Worm (Caenorhabditis elegans) whole organism, L1 larva: ENCODE data around the gene acs-2.
A peak's percentile ranks its signal among the peaks of the same experiment; 100 is the strongest.

Experiments used
- C04F5.9 ChIP-seq: sonication (generic microtip); optimal IDR thresholded peaks from 2 replicates; lab custom pipeline; 2016; ENCODE audit warnings: missing genetic modification characterization, missing compliant biosample characterization
- C16A3.4 ChIP-seq: fragments of 150-350 bp; optimal IDR thresholded peaks from 2 replicates; lab custom pipeline; 2014; ENCODE audit warnings: missing biosample characterization, missing genetic modification characterization
- F16B12.6 ChIP-seq: fragments of 150-350 bp; optimal IDR thresholded peaks from 2 replicates; lab custom pipeline; 2014; ENCODE audit warnings: missing biosample characterization, missing genetic modification characterization
- Y116A8C.19 ChIP-seq: sonication (generic microtip); optimal IDR thresholded peaks from 2 replicates; lab custom pipeline; 2016; ENCODE audit warnings: missing compliant biosample characterization, missing genetic modification characterization, borderline replicate concordance
- aha-1 ChIP-seq: fragments of 150-350 bp; optimal IDR thresholded peaks from 2 replicates; lab custom pipeline; 2014; ENCODE audit warnings: missing biosample characterization, missing genetic modification characterization
- alr-1 ChIP-seq: fragments of 200-800 bp; sonication (Bioruptor generic); optimal IDR thresholded peaks from 2 replicates; lab custom pipeline; 2018; ENCODE audit warnings: borderline replicate concordance, mild to moderate bottlenecking, missing genetic modification characterization, missing compliant biosample characterization
- blmp-1 ChIP-seq: fragments of 150-350 bp; optimal IDR thresholded peaks from 2 replicates; lab custom pipeline; 2014; ENCODE audit warnings: missing biosample characterization, missing genetic modification characterization
- ceh-8 ChIP-seq: fragments of 200-800 bp; sonication (Bioruptor generic); optimal IDR thresholded peaks from 2 replicates; lab custom pipeline; 2018; ENCODE audit warnings: mild to moderate bottlenecking, missing genetic modification characterization, moderate library complexity, missing compliant biosample characterization
- ceh-82 ChIP-seq, 3 experiments: fragments of 150-350 bp in 1 of 3; sonication (generic microtip) in 2 of 3; optimal IDR thresholded peaks; 2 replicates each; lab custom pipeline; 2014 to 2017; ENCODE audit warnings: missing biosample characterization in 3 of 3, missing genetic modification characterization in 3 of 3
- ceh-88 ChIP-seq: fragments of 200-800 bp; sonication (Bioruptor generic); IDR thresholded peaks from 2 replicates; pipeline ENCODE4 v1.3.6; 2022; ENCODE audit warnings: missing genetic modification characterization, missing compliant biosample characterization
- ceh-90 ChIP-seq: sonication (generic microtip); optimal IDR thresholded peaks from 2 replicates; lab custom pipeline; 2016; ENCODE audit warnings: missing genetic modification characterization, missing compliant biosample characterization
- ces-1 ChIP-seq: fragments of 150-350 bp; optimal IDR thresholded peaks from 2 replicates; lab custom pipeline; 2014; ENCODE audit warnings: missing biosample characterization, missing genetic modification reagents, missing genetic modification characterization
- dsc-1 ChIP-seq: sonication (generic microtip); optimal IDR thresholded peaks from 2 replicates; lab custom pipeline; 2016; ENCODE audit warnings: mild to moderate bottlenecking, missing genetic modification characterization, missing compliant biosample characterization
- efl-1 ChIP-seq, 4 experiments: fragments of 150-350 bp; optimal IDR thresholded peaks in 3 of 4; peaks in 1 of 4; 1 replicate in 1 of 4; 2 replicates in 3 of 4; lab custom pipeline; 2014; ENCODE audit warnings: missing biosample characterization in 2 of 4, missing genetic modification characterization in 2 of 4, missing genetic modification reagents in 2 of 4
- egl-27 ChIP-seq, 2 experiments: fragments of 150-350 bp in 1 of 2; sonication (generic microtip); optimal IDR thresholded peaks; 3 replicates each; lab custom pipeline; 2017 to 2018; ENCODE audit warnings: missing biosample characterization in 2 of 2, missing genetic modification characterization in 2 of 2, missing genetic modification reagents in 2 of 2
- elt-2 ChIP-seq: sonication (generic microtip); optimal IDR thresholded peaks from 2 replicates; lab custom pipeline; 2016; ENCODE audit warnings: missing genetic modification characterization, mild to moderate bottlenecking, inconsistent platforms, missing compliant biosample characterization, missing genetic modification reagents
- fkh-10 ChIP-seq: sonication (generic microtip); optimal IDR thresholded peaks from 2 replicates; lab custom pipeline; 2017; ENCODE audit warnings: missing biosample characterization, missing genetic modification reagents, missing genetic modification characterization
- fkh-8 ChIP-seq: sonication (generic microtip); optimal IDR thresholded peaks from 2 replicates; lab custom pipeline; 2016; ENCODE audit warnings: mild to moderate bottlenecking, missing genetic modification characterization, missing compliant biosample characterization
- fos-1 ChIP-seq: fragments of 150-350 bp; optimal IDR thresholded peaks from 2 replicates; lab custom pipeline; 2014; ENCODE audit warnings: missing biosample characterization, missing genetic modification characterization
- grh-1 ChIP-seq: fragments of 200-800 bp; sonication (Bioruptor generic); IDR thresholded peaks from 2 replicates; pipeline ENCODE4 v1.3.6; 2022; ENCODE audit warnings: missing genetic modification reagents, missing genetic modification characterization, missing compliant biosample characterization
- irx-1 ChIP-seq: sonication (generic microtip); optimal IDR thresholded peaks from 2 replicates; lab custom pipeline; 2016; ENCODE audit warnings: missing genetic modification characterization, missing compliant biosample characterization
- isw-1 ChIP-seq: fragments of 200-800 bp; sonication (Bioruptor generic); IDR thresholded peaks from 2 replicates; pipeline ENCODE4 v1.3.6; 2022; ENCODE audit warnings: missing genetic modification characterization, missing compliant biosample characterization
- lin-13 ChIP-seq: fragments of 150-350 bp; optimal IDR thresholded peaks from 2 replicates; lab custom pipeline; 2014; ENCODE audit warnings: missing biosample characterization, missing genetic modification reagents, missing genetic modification characterization
- lin-14 ChIP-seq: fragments of 200-800 bp; sonication (Bioruptor generic); optimal IDR thresholded peaks from 2 replicates; lab custom pipeline; 2018; ENCODE audit warnings: mild to moderate bottlenecking, missing genetic modification characterization, moderate library complexity, missing compliant biosample characterization
- lin-15B ChIP-seq: fragments of 150-350 bp; sonication (generic microtip); optimal IDR thresholded peaks from 3 replicates; lab custom pipeline; 2014; ENCODE audit warnings: missing biosample characterization, missing genetic modification characterization
- lir-3 ChIP-seq: sonication (generic microtip); optimal IDR thresholded peaks from 2 replicates; lab custom pipeline; 2016; ENCODE audit warnings: mild to moderate bottlenecking, missing genetic modification characterization, moderate library complexity, missing compliant biosample characterization; ENCODE audit not compliant: poor library complexity
- lsy-2 ChIP-seq, 2 experiments: fragments of 150-350 bp; optimal IDR thresholded peaks; 2 replicates each; lab custom pipeline; 2014; ENCODE audit warnings: missing biosample characterization in 2 of 2, missing genetic modification characterization in 2 of 2
- mef-2 ChIP-seq: fragments of 150-350 bp; optimal IDR thresholded peaks from 2 replicates; lab custom pipeline; 2014; ENCODE audit warnings: missing biosample characterization, missing genetic modification characterization
- nhr-11 ChIP-seq: fragments of 150-350 bp; optimal IDR thresholded peaks from 2 replicates; lab custom pipeline; 2014; ENCODE audit warnings: missing biosample characterization, missing genetic modification characterization
- nhr-19 ChIP-seq: fragments of 200-800 bp; sonication (Bioruptor generic); conservative IDR thresholded peaks from 2 replicates; pipeline ENCODE4 v1.3.6; 2022; ENCODE audit warnings: missing genetic modification characterization, missing compliant biosample characterization
- nhr-47 ChIP-seq: sonication (generic microtip); optimal IDR thresholded peaks from 2 replicates; lab custom pipeline; 2016; ENCODE audit warnings: mild to moderate bottlenecking, missing genetic modification characterization, moderate library complexity, missing compliant biosample characterization
- nhr-71 ChIP-seq: sonication (generic microtip); optimal IDR thresholded peaks from 2 replicates; lab custom pipeline; 2016; ENCODE audit warnings: mild to moderate bottlenecking, missing genetic modification characterization, moderate library complexity, missing compliant biosample characterization
- nhr-76 ChIP-seq: sonication (generic microtip); optimal IDR thresholded peaks from 2 replicates; lab custom pipeline; 2017; ENCODE audit warnings: missing biosample characterization, missing genetic modification characterization
- nhr-84 ChIP-seq: sonication (generic microtip); optimal IDR thresholded peaks from 2 replicates; lab custom pipeline; 2017; ENCODE audit warnings: missing biosample characterization, missing genetic modification characterization
- nhr-85 ChIP-seq: sonication (generic microtip); peaks from one replicate; lab custom pipeline; 2016; ENCODE audit warnings: missing genetic modification characterization, inconsistent platforms, missing compliant biosample characterization
- nhr-90 ChIP-seq: sonication (generic microtip); optimal IDR thresholded peaks from 2 replicates; lab custom pipeline; 2016; ENCODE audit warnings: mild to moderate bottlenecking, missing genetic modification characterization, missing compliant biosample characterization; ENCODE audit not compliant: poor library complexity
- pax-3 ChIP-seq: fragments of 200-800 bp; sonication (Bioruptor generic); optimal IDR thresholded peaks from 2 replicates; lab custom pipeline; 2018; ENCODE audit warnings: mild to moderate bottlenecking, missing genetic modification characterization, moderate library complexity, missing compliant biosample characterization
- rnt-1 ChIP-seq: sonication (generic microtip); optimal IDR thresholded peaks from 2 replicates; lab custom pipeline; 2016; ENCODE audit warnings: mild to moderate bottlenecking, missing genetic modification characterization, moderate library complexity, missing compliant biosample characterization
- snpc-4 ChIP-seq: fragments of 150-350 bp; optimal IDR thresholded peaks from 2 replicates; lab custom pipeline; 2014; ENCODE audit warnings: missing biosample characterization, missing genetic modification characterization
- sox-4 ChIP-seq: sonication (generic microtip); optimal IDR thresholded peaks from 2 replicates; lab custom pipeline; 2016; ENCODE audit warnings: missing genetic modification characterization, missing compliant biosample characterization
- sptf-1 ChIP-seq: fragments of 150-350 bp; optimal IDR thresholded peaks from 2 replicates; lab custom pipeline; 2014; ENCODE audit warnings: missing biosample characterization, missing genetic modification characterization
- swsn-7 ChIP-seq: sonication (generic microtip); optimal IDR thresholded peaks from 2 replicates; lab custom pipeline; 2016; ENCODE audit warnings: missing genetic modification characterization, missing compliant biosample characterization
- tbx-2 ChIP-seq: sonication (generic microtip); optimal IDR thresholded peaks from 2 replicates; lab custom pipeline; 2016; ENCODE audit warnings: missing genetic modification characterization, missing compliant biosample characterization
- unc-30 ChIP-seq: sonication (generic microtip); optimal IDR thresholded peaks from 2 replicates; lab custom pipeline; 2017; ENCODE audit warnings: missing biosample characterization, missing genetic modification characterization
- unc-86 ChIP-seq: sonication (generic microtip); optimal IDR thresholded peaks from 2 replicates; lab custom pipeline; 2016; ENCODE audit warnings: missing genetic modification characterization, missing compliant biosample characterization
- unc-98 ChIP-seq: fragments of 200-800 bp; sonication (Bioruptor generic); IDR thresholded peaks from 2 replicates; pipeline ENCODE4 v1.3.6; 2022; ENCODE audit warnings: missing genetic modification characterization, missing compliant biosample characterization
- zag-1 ChIP-seq: fragments of 150-350 bp; optimal IDR thresholded peaks from 2 replicates; lab custom pipeline; 2014; ENCODE audit warnings: missing biosample characterization, missing genetic modification characterization
- zip-4 ChIP-seq: fragments of 200-800 bp; sonication (Bioruptor generic); optimal IDR thresholded peaks from 2 replicates; lab custom pipeline; 2018; ENCODE audit warnings: mild to moderate bottlenecking, missing genetic modification characterization, moderate library complexity, missing compliant biosample characterization
- ztf-4 ChIP-seq: fragments of 150-350 bp; optimal IDR thresholded peaks from 2 replicates; lab custom pipeline; 2014; ENCODE audit warnings: missing biosample characterization, missing genetic modification characterization

The acs-2 gene

DNA sequence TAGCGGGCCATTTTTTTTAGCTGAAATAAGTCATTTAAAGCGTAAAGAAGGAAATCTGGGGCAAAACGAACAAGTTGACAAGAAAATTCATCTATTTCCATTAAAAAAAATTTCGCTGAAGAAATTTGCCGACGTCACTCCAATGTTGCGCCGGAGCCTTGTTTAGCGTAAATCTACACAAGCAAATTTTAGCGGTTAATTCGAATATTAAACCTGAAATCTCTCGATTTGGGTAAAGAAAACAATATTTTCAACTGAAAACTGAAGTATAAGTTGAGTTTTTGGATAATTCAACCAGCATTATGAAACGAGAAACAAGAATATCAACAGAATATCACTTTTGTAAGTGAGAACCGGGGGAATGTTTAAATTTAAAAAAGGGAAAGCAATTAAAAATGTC, 11.2 kb downstream of the acs-2 start, which contains the start of gene F28F8.9 (continued):
- TF ChIP-seq alr-1 (tag; lab: Kevin White, UChicago) (no peak), C16A3.4 (tag; lab: Kevin White, UChicago) (peak; percentile 44), nhr-19 (peak; percentile 58), ztf-4 (tag; lab: Kevin White, UChicago) (no peak), lin-13 (peak; percentile 43), ceh-8 (GFP tag; lab: Kevin White, UChicago) (no peak), ceh-82 (tag; optimal IDR thresholded peaks at IDR 0.05; lab: Kevin White, UChicago) (peak in 2 of 3 experiments; percentile 25 to 46), F16B12.6 (tag; lab: Kevin White, UChicago) (peak; percentile 4), fkh-10 (GFP tag; lab: Kevin White, UChicago) (no peak), aha-1 (tag; lab: Kevin White, UChicago) (no peak), ceh-90 (tag; lab: Kevin White, UChicago) (no peak), nhr-76 (tag; lab: Kevin White, UChicago) (no peak), sox-4 (tag; lab: Kevin White, UChicago) (no peak), ces-1 (GFP tag; lab: Kevin White, UChicago) (no peak), elt-2 (tag; lab: Kevin White, UChicago) (no peak), mef-2 (tag; lab: Kevin White, UChicago) (no peak), unc-30 (tag; lab: Kevin White, UChicago) (no peak), grh-1 (GFP tag; lab: Robert Waterston, UW) (no peak), pax-3 (tag; lab: Kevin White, UChicago) (no peak), swsn-7 (tag; lab: Kevin White, UChicago) (peak; percentile 46), tbx-2 (peak; percentile 27), lin-14 (GFP tag; lab: Kevin White, UChicago) (no peak), zag-1 (tag; lab: Kevin White, UChicago) (no peak), zip-4 (no peak), nhr-85 (peak; percentile 49), nhr-47 (tag; lab: Kevin White, UChicago) (peak; percentile 57), snpc-4 (peak; percentile 40), C04F5.9 (tag; lab: Kevin White, UChicago) (no peak), nhr-84 (tag; lab: Kevin White, UChicago) (no peak), fos-1 (tag; lab: Kevin White, UChicago) (peak; percentile 41), nhr-90 (peak; percentile 40), Y116A8C.19 (tag; lab: Kevin White, UChicago) (no peak), nhr-11 (tag; lab: Kevin White, UChicago) (no peak), blmp-1 (tag; lab: Kevin White, UChicago) (peak; percentile 53), ceh-88 (GFP tag; lab: Robert Waterston, UW) (no peak), egl-27 (tag; optimal IDR thresholded peaks at IDR 0.05; lab: Kevin White, UChicago) (no peak), sptf-1 (tag; lab: Kevin White, UChicago) (no peak)
- TF ChIP-seq, all 84 proteins: peak for 26

DNA sequence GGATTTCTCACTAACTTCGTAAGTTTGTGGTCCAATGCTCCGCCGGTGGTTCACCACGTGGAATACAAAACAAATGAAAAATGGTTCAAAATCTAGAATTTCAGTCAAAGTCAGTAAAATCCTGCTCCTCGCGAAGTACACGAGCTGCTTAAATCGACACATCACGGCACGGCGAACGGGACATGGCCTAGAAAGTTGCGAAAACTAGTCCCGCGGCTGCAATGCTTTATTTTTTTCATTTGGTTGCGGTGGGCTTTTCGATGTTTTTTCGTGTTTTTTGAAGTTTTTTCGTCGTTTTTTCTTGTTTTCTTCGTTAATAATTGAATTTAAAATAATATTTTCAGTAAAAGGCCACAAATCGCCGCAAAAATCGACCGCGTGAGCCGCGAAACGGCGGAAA, 18.6 kb downstream of the acs-2 start:
- peak in 1 of 2 experiments; percentile 5 for TF ChIP-seq lsy-2 (tag; optimal IDR thresholded peaks at IDR 0.05; lab: Kevin White, UChicago)
- TF ChIP-seq rnt-1, result peak; percentile 33
- TF ChIP-seq, all 84 proteins: peak for 2; not testable (repeated sequence) for 82

DNA sequence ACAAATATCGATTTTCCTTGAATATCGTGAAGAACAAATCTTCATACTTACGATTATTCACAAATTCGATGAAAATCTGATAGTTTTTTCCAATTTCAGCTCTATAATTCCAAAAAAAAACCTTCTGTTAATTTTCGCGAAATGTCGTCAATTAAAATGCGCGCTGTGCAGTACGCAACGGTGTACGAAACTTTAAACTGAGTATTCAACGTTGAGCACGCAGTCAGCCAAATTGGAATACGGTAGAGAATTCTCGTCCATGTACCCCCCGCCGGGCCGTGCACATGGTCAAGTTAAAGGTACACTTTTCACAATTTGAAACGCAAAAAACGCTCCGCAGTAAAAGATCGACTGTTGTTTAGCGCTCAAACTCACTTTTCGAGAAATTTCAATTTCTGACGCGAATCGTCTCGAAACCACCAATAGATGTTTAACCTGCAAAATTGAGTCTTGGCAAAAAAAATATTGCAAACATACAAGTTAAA, 23.0 kb downstream of the acs-2 start, which contains the start of gene F28F8.7:
TSS of gene F28F8.7 (minus strand) at position 435 of the 485 bp plus-strand sequence.
- TF ChIP-seq nhr-11 (tag; lab: Kevin White, UChicago), result peak; percentile 8
- TF ChIP-seq nhr-85, result peak; percentile 79
- peak; percentile 48 for TF ChIP-seq fkh-8 (tag; lab: Kevin White, UChicago)
- peak; percentile 36 for TF ChIP-seq unc-86
- TF ChIP-seq zip-4, result peak; percentile 41
- TF ChIP-seq nhr-71 (tag; lab: Kevin White, UChicago), result peak; percentile 86
- peak; percentile 64 for TF ChIP-seq dsc-1
- peak; percentile 32 for TF ChIP-seq lin-15B (tag; lab: Kevin White, UChicago)
- TF ChIP-seq isw-1 (GFP tag; lab: Robert Waterston, UW), result peak; percentile 53
- TF ChIP-seq efl-1 (optimal IDR thresholded peaks at IDR 0.05; lab: Kevin White, UChicago), result peak; percentile 44 to 79
- TF ChIP-seq efl-1 (GFP tag; optimal IDR thresholded peaks at IDR 0.05 in 1 of 2; lab: Kevin White, UChicago), result peak; percentile 63 to 94
- peak; percentile 89 to 92 for TF ChIP-seq lsy-2 (tag; optimal IDR thresholded peaks at IDR 0.05; lab: Kevin White, UChicago)
- peak; percentile 19 for TF ChIP-seq tbx-2
- peak; percentile 4 for TF ChIP-seq ceh-8 (GFP tag; lab: Kevin White, UChicago)
- peak; percentile 62; the same call in 1 of the 2 replicates for TF ChIP-seq unc-98 (GFP tag; lab: Robert Waterston, UW)
- peak; percentile 14 for TF ChIP-seq irx-1 (tag; lab: Kevin White, UChicago)
- peak; percentile 20 for TF ChIP-seq F16B12.6 (tag; lab: Kevin White, UChicago)
- TF ChIP-seq nhr-19, result peak; percentile 94
- peak; percentile 82 for TF ChIP-seq lir-3
- peak; percentile 78 for TF ChIP-seq grh-1 (GFP tag; lab: Robert Waterston, UW)
